Fruit fly (Drosophila melanogaster) whole organism, pupa: ENCODE results near the gene CG13403.

Experiments
- CG13204 ChIP-seq: fragments of 200-800 bp; sonication (Bioruptor generic); optimal IDR thresholded peaks from 2 replicates; lab custom pipeline; 2018; ENCODE audit warnings: missing biosample characterization, mild to moderate bottlenecking, missing genetic modification characterization, moderate library complexity
- CG15710 ChIP-seq: fragments of 200-800 bp; sonication (Bioruptor generic); optimal IDR thresholded peaks from 2 replicates; lab custom pipeline; 2018; ENCODE audit warnings: missing biosample characterization, mild to moderate bottlenecking, missing genetic modification characterization, moderate library complexity
- CG17806 ChIP-seq: fragments of 200-800 bp; sonication (Bioruptor generic); optimal IDR thresholded peaks from 2 replicates; lab custom pipeline; 2018; ENCODE audit warnings: missing biosample characterization, mild to moderate bottlenecking, missing genetic modification characterization, moderate library complexity
- CG32121 ChIP-seq: fragments of 200-800 bp; sonication (Bioruptor generic); IDR thresholded peaks from 2 replicates; pipeline ENCODE4 v1.3.6; 2022; ENCODE audit warnings: missing biosample characterization, missing genetic modification characterization
- CG8159 ChIP-seq: fragments of 200-800 bp; sonication (Bioruptor generic); optimal IDR thresholded peaks from 3 replicates; lab custom pipeline; 2018; ENCODE audit warnings: missing biosample characterization, mild to moderate bottlenecking, missing genetic modification characterization, moderate library complexity
- CG9948 ChIP-seq: fragments of 200-800 bp; sonication (Bioruptor generic); optimal IDR thresholded peaks from 2 replicates; lab custom pipeline; 2018; ENCODE audit warnings: missing biosample characterization, mild to moderate bottlenecking, missing genetic modification characterization, moderate library complexity
- D1 ChIP-seq: fragments of 200-800 bp; sonication (Bioruptor generic); optimal IDR thresholded peaks from 2 replicates; lab custom pipeline; 2018; ENCODE audit warnings: missing biosample characterization, mild to moderate bottlenecking, missing genetic modification characterization, moderate library complexity
- Pif1A ChIP-seq: fragments of 200-800 bp; sonication (Bioruptor generic); optimal IDR thresholded peaks from 3 replicates; lab custom pipeline; 2016; ENCODE audit warnings: missing biosample characterization, missing genetic modification characterization
- Snoo ChIP-seq: fragments of 200-800 bp; sonication (Bioruptor generic); optimal IDR thresholded peaks from 3 replicates; lab custom pipeline; 2017; ENCODE audit warnings: missing biosample characterization, mild to moderate bottlenecking, missing genetic modification characterization, inconsistent platforms
- fd96Ca ChIP-seq: fragments of 200-800 bp; sonication (Bioruptor generic); IDR thresholded peaks from 3 replicates; pipeline ENCODE4 v1.3.6; 2022; ENCODE audit warnings: missing biosample characterization, missing genetic modification characterization
- rn ChIP-seq: fragments of 200-800 bp; sonication (Bioruptor generic); IDR thresholded peaks from 2 replicates; pipeline ENCODE4 v1.3.6; 2022; ENCODE audit warnings: missing biosample characterization, missing genetic modification characterization

DNA sequence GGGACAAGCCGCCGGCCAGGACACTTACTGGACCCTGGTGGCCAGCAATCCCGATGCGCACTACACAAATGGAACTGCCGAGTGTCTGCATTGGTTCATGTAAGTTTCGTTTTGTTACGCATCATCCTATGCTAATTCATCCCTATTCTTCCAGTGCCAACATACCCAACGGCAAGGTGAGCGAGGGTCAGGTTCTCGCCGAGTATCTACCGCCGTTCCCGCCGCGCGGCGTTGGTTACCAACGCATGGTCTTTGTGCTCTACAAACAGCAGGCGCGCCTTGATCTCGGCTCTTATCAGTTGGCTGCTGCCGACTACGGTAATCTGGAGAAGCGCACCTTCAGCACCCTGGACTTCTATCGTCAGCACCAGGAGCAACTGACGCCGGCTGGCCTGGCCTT, 35.2 kb upstream of the CG13403 start:
- TF ChIP-seq CG13204 (GFP tag; lab: Kevin White, UChicago) (no peak), CG9948 (tag; lab: Kevin White, UChicago) (no peak), CG32121 (GFP tag; lab: Robert Waterston, UW) (no peak), CG15710 (tag; lab: Kevin White, UChicago) (no peak), D1 (tag; lab: Kevin White, UChicago) (no peak), fd96Ca (GFP tag; lab: Robert Waterston, UW) (no peak), Pif1A (no peak), CG17806 (tag; lab: Kevin White, UChicago) (no peak), CG8159 (tag; lab: Kevin White, UChicago) (no peak), rn (no peak), Snoo (tag; lab: Kevin White, UChicago) (no peak)
